Fruit fly (Drosophila melanogaster) S2 (cell line): ENCODE results near the gene Mccc1.

Experiments used
- CG8478 ChIP-seq: fragments of >200 bp; optimal IDR thresholded peaks from 2 replicates; lab custom pipeline; 2018
- CTCF ChIP-seq, 2 experiments: fragments of >200 bp; optimal IDR thresholded peaks; 2 replicates each; lab custom pipeline; 2018

dm6 chr3R:31748093-31748996 is 45.4 kb downstream of the Mccc1 start:
- no peak for TF ChIP-seq CTCF (optimal IDR thresholded peaks at IDR 0.05; lab: Kevin White, UChicago)
- TF ChIP-seq CG8478 (lab: Kevin White, UChicago): no peak
